Worm (Caenorhabditis elegans) whole organism, L3 larva: ENCODE results near the gene col-97.
A peak's percentile ranks its signal among the peaks of the same experiment; 100 is the strongest.

Source experiments
- R02D3.7 ChIP-seq: fragments of 150-350 bp; optimal IDR thresholded peaks from 2 replicates; lab custom pipeline; 2014; ENCODE audit warnings: missing biosample characterization, missing genetic modification characterization
- aly-2 ChIP-seq: fragments of 150-350 bp; optimal IDR thresholded peaks from 2 replicates; lab custom pipeline; 2014; ENCODE audit warnings: missing biosample characterization, missing genetic modification characterization
- ama-1 ChIP-seq: fragments of 150-350 bp; optimal IDR thresholded peaks from 2 replicates; lab custom pipeline; 2018
- ceh-16 ChIP-seq: sonication (generic microtip); optimal IDR thresholded peaks from 2 replicates; lab custom pipeline; 2017; ENCODE audit warnings: missing biosample characterization, missing genetic modification characterization
- ceh-82 ChIP-seq: fragments of 150-350 bp; optimal IDR thresholded peaks from 2 replicates; lab custom pipeline; 2014; ENCODE audit warnings: missing biosample characterization, missing genetic modification characterization
- ceh-9 ChIP-seq: sonication (generic microtip); optimal IDR thresholded peaks from 2 replicates; lab custom pipeline; 2018; ENCODE audit warnings: missing biosample characterization, missing genetic modification characterization
- elt-1 ChIP-seq: fragments of 150-350 bp; optimal IDR thresholded peaks from 2 replicates; lab custom pipeline; 2014; ENCODE audit warnings: missing biosample characterization, missing genetic modification characterization
- elt-2 ChIP-seq: sonication (generic microtip); optimal IDR thresholded peaks from 2 replicates; lab custom pipeline; 2016; ENCODE audit warnings: missing genetic modification reagents, mild to moderate bottlenecking, missing genetic modification characterization, missing compliant biosample characterization
- elt-3 ChIP-seq, 3 experiments: fragments of 150-350 bp in 1 of 3; sonication (generic microtip) in 2 of 3; optimal IDR thresholded peaks; 2 replicates in 2 of 3; 4 replicates in 1 of 3; lab custom pipeline; 2014 to 2017; ENCODE audit warnings: missing biosample characterization in 3 of 3, missing genetic modification characterization in 3 of 3
- eor-1 ChIP-seq, 2 experiments: fragments of 150-350 bp; optimal IDR thresholded peaks; 2 replicates each; lab custom pipeline; 2014 to 2018; ENCODE audit warnings: missing biosample characterization in 2 of 2, missing genetic modification characterization in 2 of 2
- fkh-10 ChIP-seq: sonication (generic microtip); optimal IDR thresholded peaks from 2 replicates; lab custom pipeline; 2017; ENCODE audit warnings: missing biosample characterization, missing genetic modification reagents, missing genetic modification characterization
- fkh-2 ChIP-seq: fragments of 150-350 bp; optimal IDR thresholded peaks from 2 replicates; lab custom pipeline; 2014; ENCODE audit warnings: missing biosample characterization, missing genetic modification reagents, missing genetic modification characterization
- fos-1 ChIP-seq: fragments of 150-350 bp; optimal IDR thresholded peaks from 2 replicates; lab custom pipeline; 2014; ENCODE audit warnings: missing biosample characterization, missing genetic modification characterization
- hmg-11 ChIP-seq: sonication (generic microtip); optimal IDR thresholded peaks from 2 replicates; lab custom pipeline; 2016; ENCODE audit warnings: missing genetic modification characterization, missing compliant biosample characterization
- jun-1 ChIP-seq: fragments of 150-350 bp; optimal IDR thresholded peaks from 2 replicates; lab custom pipeline; 2014; ENCODE audit warnings: missing biosample characterization, missing genetic modification reagents, missing genetic modification characterization
- lin-15B ChIP-seq: fragments of 150-350 bp; optimal IDR thresholded peaks from 2 replicates; lab custom pipeline; 2014; ENCODE audit warnings: missing biosample characterization, missing genetic modification characterization
- lin-39 ChIP-seq: fragments of 150-350 bp; optimal IDR thresholded peaks from 2 replicates; lab custom pipeline; 2018; ENCODE audit warnings: missing biosample characterization, missing genetic modification reagents, missing genetic modification characterization
- lsy-12 ChIP-seq: sonication (generic microtip); optimal IDR thresholded peaks from 2 replicates; lab custom pipeline; 2016; ENCODE audit warnings: mild to moderate bottlenecking, missing genetic modification characterization, missing compliant biosample characterization
- mdl-1 ChIP-seq: fragments of 150-350 bp; optimal IDR thresholded peaks from 2 replicates; lab custom pipeline; 2014; ENCODE audit warnings: missing biosample characterization, missing genetic modification characterization
- mml-1 ChIP-seq: fragments of 150-350 bp; sonication (generic microtip); optimal IDR thresholded peaks from 3 replicates; lab custom pipeline; 2014; ENCODE audit warnings: missing biosample characterization, missing genetic modification characterization
- nfya-1 ChIP-seq: sonication (generic microtip); optimal IDR thresholded peaks from 2 replicates; lab custom pipeline; 2017; ENCODE audit warnings: missing genetic modification characterization, mild to moderate bottlenecking, missing compliant biosample characterization, antibody characterized with exemption, moderate library complexity; ENCODE audit not compliant: insufficient read depth
- nhr-11 ChIP-seq: fragments of 150-350 bp; optimal IDR thresholded peaks from 2 replicates; lab custom pipeline; 2014; ENCODE audit warnings: missing biosample characterization, missing genetic modification characterization
- nhr-12 ChIP-seq: fragments of 150-350 bp; optimal IDR thresholded peaks from 2 replicates; lab custom pipeline; 2014; ENCODE audit warnings: missing biosample characterization, missing genetic modification characterization
- nhr-23 ChIP-seq: fragments of 150-350 bp; optimal IDR thresholded peaks from 2 replicates; lab custom pipeline; 2014; ENCODE audit warnings: missing biosample characterization, missing genetic modification reagents, missing genetic modification characterization
- nhr-25 ChIP-seq: sonication (generic microtip); optimal IDR thresholded peaks from 2 replicates; lab custom pipeline; 2017; ENCODE audit warnings: missing biosample characterization, missing genetic modification characterization
- nhr-43 ChIP-seq: sonication (generic microtip); optimal IDR thresholded peaks from 2 replicates; lab custom pipeline; 2016; ENCODE audit warnings: mild to moderate bottlenecking, missing genetic modification characterization, missing compliant biosample characterization; ENCODE audit not compliant: poor library complexity, severe bottlenecking
- nhr-67 ChIP-seq: fragments of 150-350 bp; optimal IDR thresholded peaks from 2 replicates; lab custom pipeline; 2014; ENCODE audit warnings: missing biosample characterization, missing genetic modification characterization
- nhr-77 ChIP-seq: fragments of 150-350 bp; optimal IDR thresholded peaks from 2 replicates; lab custom pipeline; 2014; ENCODE audit warnings: missing biosample characterization, missing genetic modification characterization
- pha-4 ChIP-seq: fragments of 150-350 bp; optimal IDR thresholded peaks from 2 replicates; lab custom pipeline; 2014; ENCODE audit warnings: missing biosample characterization, missing genetic modification reagents, missing genetic modification characterization
- pqm-1 ChIP-seq: fragments of 150-350 bp; optimal IDR thresholded peaks from 2 replicates; lab custom pipeline; 2017; ENCODE audit warnings: missing biosample characterization, missing genetic modification characterization, inconsistent platforms
- sea-2 ChIP-seq: fragments of 150-350 bp; sonication (generic microtip); optimal IDR thresholded peaks from 4 replicates; lab custom pipeline; 2014; ENCODE audit warnings: missing biosample characterization, missing genetic modification reagents, missing genetic modification characterization
- skn-1 ChIP-seq: fragments of 150-350 bp; optimal IDR thresholded peaks from 2 replicates; lab custom pipeline; 2014; ENCODE audit warnings: missing biosample characterization, missing genetic modification characterization
- tbx-2 ChIP-seq: sonication (generic microtip); optimal IDR thresholded peaks from 2 replicates; lab custom pipeline; 2016; ENCODE audit warnings: mild to moderate bottlenecking, missing genetic modification characterization, missing compliant biosample characterization
- unc-39 ChIP-seq: sonication (generic microtip); optimal IDR thresholded peaks from 4 replicates; lab custom pipeline; 2017; ENCODE audit warnings: missing biosample characterization, missing genetic modification characterization
- unc-62 ChIP-seq: fragments of 150-350 bp; sonication (generic microtip); optimal IDR thresholded peaks from 4 replicates; lab custom pipeline; 2014; ENCODE audit warnings: missing biosample characterization, missing genetic modification reagents, missing genetic modification characterization
- zag-1 ChIP-seq: fragments of 150-350 bp; optimal IDR thresholded peaks from 2 replicates; lab custom pipeline; 2014; ENCODE audit warnings: missing biosample characterization, missing genetic modification characterization
- ztf-11 ChIP-seq: fragments of 150-350 bp; optimal IDR thresholded peaks from 2 replicates; lab custom pipeline; 2014; ENCODE audit warnings: missing biosample characterization, missing genetic modification characterization
- ztf-4 ChIP-seq: fragments of 150-350 bp; optimal IDR thresholded peaks from 2 replicates; lab custom pipeline; 2014; ENCODE audit warnings: missing biosample characterization, missing genetic modification characterization

col-97 gene

ce11 chrIII:13000457-13000856 is 7.0 kb upstream of the col-97 start, which contains the start of gene ZK1010.8:
Gene ZK1010.8 (minus strand): TSS chrIII:13000670.
- no peak for TF ChIP-seq elt-1 (tag; lab: Kevin White, UChicago)
- peak; percentile 55 for TF ChIP-seq pha-4 (tag; lab: Kevin White, UChicago)
- TF ChIP-seq, all 47 proteins: peak for 1

DNA sequence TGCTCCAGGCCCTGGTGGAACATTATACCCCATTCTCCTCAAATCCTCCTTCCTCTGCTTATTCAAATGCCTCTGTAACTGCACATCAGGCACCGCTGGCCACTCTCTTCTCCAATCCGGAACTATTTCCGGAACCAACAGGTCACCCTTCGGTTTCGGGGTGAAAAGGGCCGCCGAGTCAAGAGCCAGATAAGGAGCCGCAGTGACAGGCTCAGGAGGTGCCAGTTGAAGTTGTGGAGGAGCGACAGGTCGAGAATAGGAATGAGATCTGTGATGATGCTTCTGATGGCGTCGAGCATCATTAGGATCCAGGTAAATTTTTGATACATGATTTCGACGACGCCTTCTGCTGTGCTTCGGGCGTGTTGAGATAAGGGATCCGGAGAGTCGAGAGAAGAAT is 4.7 kb upstream of the col-97 start:
- TF ChIP-seq elt-1 (tag; lab: Kevin White, UChicago): no peak
- TF ChIP-seq elt-3 (tag; optimal IDR thresholded peaks at IDR 0.05; lab: Kevin White, UChicago): no peak
- no peak for TF ChIP-seq sea-2 (GFP tag; lab: Kevin White, UChicago)
- no peak for TF ChIP-seq pqm-1 (tag; lab: Kevin White, UChicago)
- no peak for TF ChIP-seq unc-62 (GFP tag; lab: Kevin White, UChicago)
- no peak for TF ChIP-seq fkh-10
- TF ChIP-seq ceh-16 (tag; lab: Kevin White, UChicago): no peak
- TF ChIP-seq zag-1 (tag; lab: Kevin White, UChicago): no peak
- TF ChIP-seq ama-1 (lab: Kevin White, UChicago): no peak
- TF ChIP-seq mdl-1 (tag; lab: Kevin White, UChicago): no peak
- TF ChIP-seq eor-1 (tag; optimal IDR thresholded peaks at IDR 0.05; lab: Kevin White, UChicago): no peak
- TF ChIP-seq nhr-11 (tag; lab: Kevin White, UChicago): no peak
- TF ChIP-seq ztf-4 (tag; lab: Kevin White, UChicago): no peak

DNA sequence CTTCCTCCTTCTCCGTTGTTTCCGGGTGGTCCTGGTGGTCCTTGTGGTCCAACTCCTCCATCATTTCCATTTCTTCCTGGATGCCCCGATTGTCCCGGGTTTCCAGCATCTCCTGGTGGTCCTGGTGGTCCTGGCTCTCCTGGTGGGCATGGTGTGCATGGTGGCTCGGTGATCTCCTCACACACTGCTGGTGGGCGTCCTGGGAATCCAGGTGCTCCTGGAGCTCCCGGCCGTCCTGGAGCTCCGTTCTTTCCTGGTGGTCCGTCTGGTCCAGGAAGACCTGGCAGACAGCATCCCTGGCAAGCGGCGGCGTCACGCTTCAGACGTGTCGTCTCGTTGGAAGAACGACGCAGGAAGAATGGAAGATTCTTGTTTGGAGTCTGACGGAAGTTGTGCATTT is 452 bp downstream of the col-97 start:
- no peak for TF ChIP-seq nhr-23 (tag; lab: Kevin White, UChicago)
- no peak for TF ChIP-seq nhr-11 (tag; lab: Kevin White, UChicago)
- TF ChIP-seq nhr-43 (tag; lab: Kevin White, UChicago): no peak
- TF ChIP-seq lsy-12 (tag; lab: Kevin White, UChicago): no peak
- no peak for TF ChIP-seq skn-1
- no peak for TF ChIP-seq aly-2 (tag; lab: Kevin White, UChicago)
- no peak for TF ChIP-seq elt-3 (tag; optimal IDR thresholded peaks at IDR 0.05; lab: Kevin White, UChicago)
- TF ChIP-seq nhr-77: no peak
- no peak for TF ChIP-seq tbx-2
- TF ChIP-seq nhr-25: no peak
- TF ChIP-seq unc-39: no peak
- TF ChIP-seq pha-4 (tag; lab: Kevin White, UChicago): no peak
- TF ChIP-seq jun-1 (tag; lab: Kevin White, UChicago): no peak
- TF ChIP-seq R02D3.7 (tag; lab: Kevin White, UChicago): no peak
- TF ChIP-seq lin-15B: no peak
- TF ChIP-seq ztf-11: no peak
- no peak for TF ChIP-seq elt-1 (tag; lab: Kevin White, UChicago)
- TF ChIP-seq mml-1 (tag; lab: Kevin White, UChicago): no peak
- no peak for TF ChIP-seq ama-1 (lab: Kevin White, UChicago)

ce11 chrIII:12990997-12991396 is 2.5 kb downstream of the col-97 start, which contains the start of gene ZK1010.12:
Gene ZK1010.12 (plus strand): TSS chrIII:12991297.
- TF ChIP-seq nhr-67 (tag; lab: Kevin White, UChicago): no peak
- TF ChIP-seq ceh-82: no peak
- TF ChIP-seq jun-1 (tag; lab: Kevin White, UChicago): no peak
- no peak for TF ChIP-seq ama-1 (lab: Kevin White, UChicago)
- TF ChIP-seq lin-39 (tag; lab: Kevin White, UChicago): no peak
- no peak for TF ChIP-seq fkh-2 (tag; lab: Kevin White, UChicago)
- no peak for TF ChIP-seq elt-1 (tag; lab: Kevin White, UChicago)
- no peak for TF ChIP-seq ztf-4 (tag; lab: Kevin White, UChicago)
- TF ChIP-seq fos-1 (tag; lab: Kevin White, UChicago): no peak
- no peak for TF ChIP-seq pqm-1 (tag; lab: Kevin White, UChicago)
- no peak for TF ChIP-seq nhr-12
- TF ChIP-seq elt-2 (tag; lab: Kevin White, UChicago): no peak
- TF ChIP-seq ceh-9 (tag; lab: Kevin White, UChicago): no peak
- no peak for TF ChIP-seq nfya-1 (tag; lab: Kevin White, UChicago)
- no peak for TF ChIP-seq hmg-11 (tag; lab: Kevin White, UChicago)
- no peak for TF ChIP-seq zag-1 (tag; lab: Kevin White, UChicago)
- no peak for TF ChIP-seq tbx-2
